Worm (Caenorhabditis elegans) whole organism, L3 larva: Measurements from ENCODE around the gene dnj-5.

Experiments
- R02D3.7 ChIP-seq: fragments of 150-350 bp; optimal IDR thresholded peaks from 2 replicates; lab custom pipeline; 2014; ENCODE audit warnings: missing biosample characterization, missing genetic modification characterization
- ZK546.5 ChIP-seq: sonication (generic microtip); optimal IDR thresholded peaks from 2 replicates; lab custom pipeline; 2017; ENCODE audit warnings: missing biosample characterization, missing genetic modification characterization
- aly-2 ChIP-seq: fragments of 150-350 bp; optimal IDR thresholded peaks from 2 replicates; lab custom pipeline; 2014; ENCODE audit warnings: missing biosample characterization, missing genetic modification characterization
- ama-1 ChIP-seq: fragments of 150-350 bp; optimal IDR thresholded peaks from 2 replicates; lab custom pipeline; 2018
- ceh-16 ChIP-seq: sonication (generic microtip); optimal IDR thresholded peaks from 2 replicates; lab custom pipeline; 2017; ENCODE audit warnings: missing biosample characterization, missing genetic modification characterization
- ceh-28 ChIP-seq: fragments of 150-350 bp; optimal IDR thresholded peaks from 2 replicates; lab custom pipeline; 2014; ENCODE audit warnings: missing biosample characterization, missing genetic modification reagents, missing genetic modification characterization
- ceh-82 ChIP-seq: fragments of 150-350 bp; optimal IDR thresholded peaks from 2 replicates; lab custom pipeline; 2014; ENCODE audit warnings: missing biosample characterization, missing genetic modification characterization
- ceh-9 ChIP-seq: sonication (generic microtip); optimal IDR thresholded peaks from 2 replicates; lab custom pipeline; 2018; ENCODE audit warnings: missing biosample characterization, missing genetic modification characterization
- daf-12 ChIP-seq: fragments of 150-350 bp; optimal IDR thresholded peaks from 2 replicates; lab custom pipeline; 2014; ENCODE audit warnings: missing biosample characterization, missing genetic modification reagents, missing genetic modification characterization
- egl-27 ChIP-seq: sonication (generic microtip); optimal IDR thresholded peaks from 4 replicates; lab custom pipeline; 2017; ENCODE audit warnings: missing biosample characterization, missing genetic modification reagents, missing genetic modification characterization
- egl-5 ChIP-seq: fragments of 150-350 bp; optimal IDR thresholded peaks from 2 replicates; lab custom pipeline; 2017; ENCODE audit warnings: missing biosample characterization, missing genetic modification reagents, missing genetic modification characterization, inconsistent platforms
- elt-1 ChIP-seq: fragments of 150-350 bp; optimal IDR thresholded peaks from 2 replicates; lab custom pipeline; 2014; ENCODE audit warnings: missing biosample characterization, missing genetic modification characterization
- elt-2 ChIP-seq: sonication (generic microtip); optimal IDR thresholded peaks from 2 replicates; lab custom pipeline; 2016; ENCODE audit warnings: missing genetic modification reagents, mild to moderate bottlenecking, missing genetic modification characterization, missing compliant biosample characterization
- elt-3 ChIP-seq, 3 experiments: fragments of 150-350 bp in 1 of 3; sonication (generic microtip) in 2 of 3; optimal IDR thresholded peaks; 2 replicates in 2 of 3; 4 replicates in 1 of 3; lab custom pipeline; 2014 to 2017; ENCODE audit warnings: missing biosample characterization in 3 of 3, missing genetic modification characterization in 3 of 3
- eor-1 ChIP-seq, 2 experiments: fragments of 150-350 bp; optimal IDR thresholded peaks; 2 replicates each; lab custom pipeline; 2014 to 2018; ENCODE audit warnings: missing biosample characterization in 2 of 2, missing genetic modification characterization in 2 of 2
- fkh-10 ChIP-seq: sonication (generic microtip); optimal IDR thresholded peaks from 2 replicates; lab custom pipeline; 2017; ENCODE audit warnings: missing biosample characterization, missing genetic modification reagents, missing genetic modification characterization
- fkh-2 ChIP-seq: fragments of 150-350 bp; optimal IDR thresholded peaks from 2 replicates; lab custom pipeline; 2014; ENCODE audit warnings: missing biosample characterization, missing genetic modification reagents, missing genetic modification characterization
- fos-1 ChIP-seq: fragments of 150-350 bp; optimal IDR thresholded peaks from 2 replicates; lab custom pipeline; 2014; ENCODE audit warnings: missing biosample characterization, missing genetic modification characterization
- hmg-11 ChIP-seq: sonication (generic microtip); optimal IDR thresholded peaks from 2 replicates; lab custom pipeline; 2016; ENCODE audit warnings: missing genetic modification characterization, missing compliant biosample characterization
- jun-1 ChIP-seq: fragments of 150-350 bp; optimal IDR thresholded peaks from 2 replicates; lab custom pipeline; 2014; ENCODE audit warnings: missing biosample characterization, missing genetic modification reagents, missing genetic modification characterization
- lin-15B ChIP-seq: fragments of 150-350 bp; optimal IDR thresholded peaks from 2 replicates; lab custom pipeline; 2014; ENCODE audit warnings: missing biosample characterization, missing genetic modification characterization
- lin-39 ChIP-seq: fragments of 150-350 bp; optimal IDR thresholded peaks from 2 replicates; lab custom pipeline; 2018; ENCODE audit warnings: missing biosample characterization, missing genetic modification reagents, missing genetic modification characterization
- lsy-12 ChIP-seq: sonication (generic microtip); optimal IDR thresholded peaks from 2 replicates; lab custom pipeline; 2016; ENCODE audit warnings: mild to moderate bottlenecking, missing genetic modification characterization, missing compliant biosample characterization
- mdl-1 ChIP-seq: fragments of 150-350 bp; optimal IDR thresholded peaks from 2 replicates; lab custom pipeline; 2014; ENCODE audit warnings: missing biosample characterization, missing genetic modification characterization
- mml-1 ChIP-seq: fragments of 150-350 bp; sonication (generic microtip); optimal IDR thresholded peaks from 3 replicates; lab custom pipeline; 2014; ENCODE audit warnings: missing biosample characterization, missing genetic modification characterization
- nfya-1 ChIP-seq: sonication (generic microtip); optimal IDR thresholded peaks from 2 replicates; lab custom pipeline; 2017; ENCODE audit warnings: missing genetic modification characterization, mild to moderate bottlenecking, missing compliant biosample characterization, antibody characterized with exemption, moderate library complexity; ENCODE audit not compliant: insufficient read depth
- nhr-11 ChIP-seq: fragments of 150-350 bp; optimal IDR thresholded peaks from 2 replicates; lab custom pipeline; 2014; ENCODE audit warnings: missing biosample characterization, missing genetic modification characterization
- nhr-12 ChIP-seq: fragments of 150-350 bp; optimal IDR thresholded peaks from 2 replicates; lab custom pipeline; 2014; ENCODE audit warnings: missing biosample characterization, missing genetic modification characterization
- nhr-23 ChIP-seq: fragments of 150-350 bp; optimal IDR thresholded peaks from 2 replicates; lab custom pipeline; 2014; ENCODE audit warnings: missing biosample characterization, missing genetic modification reagents, missing genetic modification characterization
- nhr-237 ChIP-seq: fragments of 150-350 bp; optimal IDR thresholded peaks from 2 replicates; lab custom pipeline; 2014; ENCODE audit warnings: missing biosample characterization, missing genetic modification characterization
- nhr-25 ChIP-seq: sonication (generic microtip); optimal IDR thresholded peaks from 2 replicates; lab custom pipeline; 2017; ENCODE audit warnings: missing biosample characterization, missing genetic modification characterization
- nhr-28 ChIP-seq: fragments of 150-350 bp; optimal IDR thresholded peaks from 2 replicates; lab custom pipeline; 2014; ENCODE audit warnings: missing biosample characterization, missing genetic modification characterization
- nhr-43 ChIP-seq: sonication (generic microtip); optimal IDR thresholded peaks from 2 replicates; lab custom pipeline; 2016; ENCODE audit warnings: mild to moderate bottlenecking, missing genetic modification characterization, missing compliant biosample characterization; ENCODE audit not compliant: poor library complexity, severe bottlenecking
- nhr-67 ChIP-seq: fragments of 150-350 bp; optimal IDR thresholded peaks from 2 replicates; lab custom pipeline; 2014; ENCODE audit warnings: missing biosample characterization, missing genetic modification characterization
- nhr-76 ChIP-seq: fragments of 150-350 bp; sonication (generic microtip); optimal IDR thresholded peaks from 5 replicates; lab custom pipeline; 2014; ENCODE audit warnings: missing biosample characterization, missing genetic modification characterization
- nhr-77 ChIP-seq: fragments of 150-350 bp; optimal IDR thresholded peaks from 2 replicates; lab custom pipeline; 2014; ENCODE audit warnings: missing biosample characterization, missing genetic modification characterization
- pha-4 ChIP-seq: fragments of 150-350 bp; optimal IDR thresholded peaks from 2 replicates; lab custom pipeline; 2014; ENCODE audit warnings: missing biosample characterization, missing genetic modification reagents, missing genetic modification characterization
- pqm-1 ChIP-seq: fragments of 150-350 bp; optimal IDR thresholded peaks from 2 replicates; lab custom pipeline; 2017; ENCODE audit warnings: missing biosample characterization, missing genetic modification characterization, inconsistent platforms
- sea-2 ChIP-seq: fragments of 150-350 bp; sonication (generic microtip); optimal IDR thresholded peaks from 4 replicates; lab custom pipeline; 2014; ENCODE audit warnings: missing biosample characterization, missing genetic modification reagents, missing genetic modification characterization
- skn-1 ChIP-seq: fragments of 150-350 bp; optimal IDR thresholded peaks from 2 replicates; lab custom pipeline; 2014; ENCODE audit warnings: missing biosample characterization, missing genetic modification characterization
- snpc-4 ChIP-seq: fragments of 150-350 bp; optimal IDR thresholded peaks from 2 replicates; lab custom pipeline; 2014; ENCODE audit warnings: missing biosample characterization, missing genetic modification characterization
- tbx-2 ChIP-seq: sonication (generic microtip); optimal IDR thresholded peaks from 2 replicates; lab custom pipeline; 2016; ENCODE audit warnings: mild to moderate bottlenecking, missing genetic modification characterization, missing compliant biosample characterization
- unc-39 ChIP-seq: sonication (generic microtip); optimal IDR thresholded peaks from 4 replicates; lab custom pipeline; 2017; ENCODE audit warnings: missing biosample characterization, missing genetic modification characterization
- unc-62 ChIP-seq: fragments of 150-350 bp; sonication (generic microtip); optimal IDR thresholded peaks from 4 replicates; lab custom pipeline; 2014; ENCODE audit warnings: missing biosample characterization, missing genetic modification reagents, missing genetic modification characterization
- zag-1 ChIP-seq: fragments of 150-350 bp; optimal IDR thresholded peaks from 2 replicates; lab custom pipeline; 2014; ENCODE audit warnings: missing biosample characterization, missing genetic modification characterization
- ztf-11 ChIP-seq: fragments of 150-350 bp; optimal IDR thresholded peaks from 2 replicates; lab custom pipeline; 2014; ENCODE audit warnings: missing biosample characterization, missing genetic modification characterization
- ztf-4 ChIP-seq: fragments of 150-350 bp; optimal IDR thresholded peaks from 2 replicates; lab custom pipeline; 2014; ENCODE audit warnings: missing biosample characterization, missing genetic modification characterization

Gene dnj-5

ce11 chrII:6849308-6849707 lies 8.8 kb downstream of the dnj-5 start:
- TF ChIP-seq skn-1 (tag; lab: Kevin White, UChicago) (no peak), fos-1 (no peak), R02D3.7 (tag; lab: Kevin White, UChicago) (peak; percentile 34), nhr-237 (tag; lab: Kevin White, UChicago) (no peak), nhr-23 (tag; lab: Kevin White, UChicago) (peak; percentile 93), mdl-1 (tag; lab: Kevin White, UChicago) (peak; percentile 59), lsy-12 (tag; lab: Kevin White, UChicago) (peak; percentile 28), daf-12 (no peak), lin-15B (tag; lab: Kevin White, UChicago) (no peak), ZK546.5 (tag; lab: Kevin White, UChicago) (no peak), ceh-16 (no peak), nfya-1 (tag; lab: Kevin White, UChicago) (peak; percentile 40), nhr-67 (tag; lab: Kevin White, UChicago) (no peak), ztf-11 (tag; lab: Kevin White, UChicago) (no peak), sea-2 (GFP tag; lab: Kevin White, UChicago) (no peak), unc-62 (GFP tag; lab: Kevin White, UChicago) (peak; percentile 86), ama-1 (lab: Kevin White, UChicago) (no peak), nhr-11 (tag; lab: Kevin White, UChicago) (no peak), lin-39 (tag; lab: Kevin White, UChicago) (peak; percentile 27), fkh-10 (GFP tag; lab: Kevin White, UChicago) (no peak), jun-1 (tag; lab: Kevin White, UChicago) (peak; percentile 51), ztf-4 (tag; lab: Kevin White, UChicago) (no peak), pha-4 (tag; lab: Kevin White, UChicago) (no peak), hmg-11 (no peak), nhr-12 (tag; lab: Kevin White, UChicago) (no peak), nhr-25 (tag; lab: Kevin White, UChicago) (peak; percentile 85), zag-1 (tag; lab: Kevin White, UChicago) (no peak), ceh-9 (no peak), nhr-76 (no peak), aly-2 (tag; lab: Kevin White, UChicago) (no peak), pqm-1 (no peak), nhr-77 (no peak), egl-27 (tag; lab: Kevin White, UChicago) (peak; percentile 94), nhr-43 (peak; percentile 97), elt-2 (tag; lab: Kevin White, UChicago) (no peak), ceh-82 (tag; lab: Kevin White, UChicago) (no peak), unc-39 (no peak), elt-3 (tag; optimal IDR thresholded peaks at IDR 0.05; lab: Kevin White, UChicago) (peak; percentile 52 to 69 (median 56)), snpc-4 (peak; percentile 7), fkh-2 (tag; lab: Kevin White, UChicago) (no peak), ceh-28 (tag; lab: Kevin White, UChicago) (no peak), nhr-28 (tag; lab: Kevin White, UChicago) (no peak), tbx-2 (tag; lab: Kevin White, UChicago) (peak; percentile 42), elt-1 (tag; lab: Kevin White, UChicago) (no peak), egl-5 (peak; percentile 38), eor-1 (tag; optimal IDR thresholded peaks at IDR 0.05; lab: Kevin White, UChicago) (no peak), mml-1 (tag; lab: Kevin White, UChicago) (no peak)
